Fruit fly (Drosophila melanogaster): Measurements from ENCODE around the gene CG31268.
"Not testable (repeated sequence)": the region's sequence is repeated elsewhere in the genome, so short reads cannot be mapped to it uniquely, and the experiment has no call there.

The CG31268 gene

DNA sequence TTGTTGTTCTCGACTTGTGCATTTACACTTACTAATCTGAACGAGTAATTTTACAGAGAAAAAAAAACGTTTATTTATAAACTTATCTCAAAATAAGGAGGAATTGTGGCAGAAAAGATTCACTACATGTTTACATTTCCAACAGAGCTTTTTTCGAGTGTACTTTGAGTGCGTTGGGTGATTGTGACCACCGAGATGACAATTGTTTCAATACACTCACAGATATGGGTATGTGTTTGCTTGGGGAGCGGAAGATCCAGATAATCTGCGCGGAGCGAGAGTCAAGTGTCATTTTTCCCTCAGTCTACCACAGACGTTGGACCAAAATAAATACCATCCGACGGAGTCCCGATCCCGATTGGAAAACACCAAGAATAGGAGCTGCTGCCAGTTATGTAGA, 43.1 kb upstream of the CG31268 start, which contains the start of gene MESK4:
Gene MESK4 (plus strand): TSS at position 301 of the 400 bp plus-strand sequence.
- TF ChIP-seq topi (GFP tag; optimal IDR thresholded peaks at IDR 0.05); CG11902 (GFP tag; optimal IDR thresholded peaks at IDR 0.05); Ets96B (tag; optimal IDR thresholded peaks at IDR 0.05): not testable (repeated sequence)

DNA sequence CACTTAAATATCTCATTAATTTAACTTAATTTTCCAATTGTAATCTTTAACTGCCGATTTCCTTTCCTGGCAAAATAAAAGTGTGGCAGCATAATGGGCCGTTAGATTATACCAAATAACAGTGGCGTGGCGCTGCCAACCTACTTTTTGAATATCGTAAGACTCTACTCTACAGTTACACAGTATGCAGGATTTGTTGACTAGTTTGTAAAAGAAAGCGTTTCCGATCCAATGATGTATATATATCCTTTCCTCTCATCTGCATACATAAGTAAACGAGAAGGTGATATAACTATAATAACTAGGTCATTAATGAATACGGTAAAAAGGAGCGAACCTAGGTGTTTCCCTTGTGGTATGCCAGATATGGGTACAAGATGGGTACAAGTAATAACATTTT, 39.8 kb upstream of the CG31268 start, which contains the start of gene EMC2B:
Gene EMC2B (minus strand): TSS at position 98 of the 400 bp plus-strand sequence.
- TF ChIP-seq CG11294 (GFP tag; IDR thresholded peaks at IDR 0.05) (no peak), Met (GFP tag; optimal IDR thresholded peaks at IDR 0.05) (no peak), CG15336 (GFP tag; IDR thresholded peaks at IDR 0.05) (no peak), CG11762 (GFP tag; optimal IDR thresholded peaks at IDR 0.05; ENCODE audit: insufficient read depth) (no peak), CG11902 (GFP tag; optimal IDR thresholded peaks at IDR 0.05) (peak; percentile 15), Sox15 (GFP tag; optimal IDR thresholded peaks at IDR 0.05) (no peak), acj6 (GFP tag; optimal IDR thresholded peaks at IDR 0.05) (peak; percentile 21), Gug (GFP tag; IDR thresholded peaks at IDR 0.05) (no peak), CG3032 (tag; optimal IDR thresholded peaks at IDR 0.05) (peak; percentile 47), Sox14 (GFP tag; optimal IDR thresholded peaks at IDR 0.05) (peak; percentile 46), Eip78C (GFP tag) (peak; percentile 54), Hr38 (GFP tag; optimal IDR thresholded peaks at IDR 0.05) (no peak), spab (GFP tag; optimal IDR thresholded peaks at IDR 0.05) (no peak), CG8632 (GFP tag; optimal IDR thresholded peaks at IDR 0.05) (no peak), Lpt (GFP tag; optimal IDR thresholded peaks at IDR 0.05) (no peak), CG31627 (GFP tag; optimal IDR thresholded peaks at IDR 0.05) (peak; percentile 52), eg (GFP tag; IDR thresholded peaks at IDR 0.05) (no peak), achi (GFP tag; optimal IDR thresholded peaks at IDR 0.05) (peak; percentile 24), CG6792 (GFP tag; optimal IDR thresholded peaks at IDR 0.05) (peak; percentile 4), OdsH (GFP tag; optimal IDR thresholded peaks at IDR 0.05) (no peak), fkh (GFP tag; optimal IDR thresholded peaks at IDR 0.05) (no peak), CG10669 (GFP tag; optimal IDR thresholded peaks at IDR 0.05) (no peak), CG7368 (GFP tag; optimal IDR thresholded peaks at IDR 0.05) (no peak), Hr39 (GFP tag; optimal IDR thresholded peaks at IDR 0.05) (peak; percentile 60), topi (GFP tag; optimal IDR thresholded peaks at IDR 0.05) (peak; percentile 51), Blimp-1 (GFP tag; optimal IDR thresholded peaks at IDR 0.05) (no peak), Smox (GFP tag; optimal IDR thresholded peaks at IDR 0.05) (no peak), Ets21C (GFP tag; optimal IDR thresholded peaks at IDR 0.05) (peak; percentile 63), svp (GFP tag) (peak; percentile 20), Ets96B (tag; optimal IDR thresholded peaks at IDR 0.05) (no peak), salr (GFP tag; optimal IDR thresholded peaks at IDR 0.05) (no peak), CG4318 (GFP tag; optimal IDR thresholded peaks at IDR 0.05) (no peak), Sox102F (GFP tag; optimal IDR thresholded peaks at IDR 0.05) (peak; percentile 47), ss (GFP tag; optimal IDR thresholded peaks at IDR 0.05) (no peak), CG8319 (GFP tag; optimal IDR thresholded peaks at IDR 0.05) (peak; percentile 24), CG6276 (GFP tag; optimal IDR thresholded peaks at IDR 0.05) (no peak), CG6808 (GFP tag; optimal IDR thresholded peaks at IDR 0.05) (no peak), fd59A (GFP tag; optimal IDR thresholded peaks at IDR 0.05) (no peak), Hr4 (GFP tag; optimal IDR thresholded peaks at IDR 0.05) (peak; percentile 57), cyc (GFP tag; optimal IDR thresholded peaks at IDR 0.05) (peak; percentile 36), CG1621 (tag; optimal IDR thresholded peaks at IDR 0.05) (peak; percentile 41), CG9139 (GFP tag; optimal IDR thresholded peaks at IDR 0.05) (no peak), CG6854 (GFP tag; optimal IDR thresholded peaks at IDR 0.05) (peak; percentile 8), fd85E (GFP tag; optimal IDR thresholded peaks at IDR 0.05) (no peak), Eip93F (GFP tag; optimal IDR thresholded peaks at IDR 0.05) (no peak), CG16779 (tag; optimal IDR thresholded peaks at IDR 0.05) (no peak), net (GFP tag; optimal IDR thresholded peaks at IDR 0.05) (no peak), Eip75B (GFP tag; optimal IDR thresholded peaks at IDR 0.05) (peak; percentile 57), lz (GFP tag; optimal IDR thresholded peaks at IDR 0.05) (peak; percentile 63), esn (GFP tag; optimal IDR thresholded peaks at IDR 0.05) (peak; percentile 58)

Data from whole organism, prepupa.